Fruit fly (Drosophila melanogaster): ENCODE results near the gene CG14331.

CG14331 gene

dm6 chr3R:17401289-17401752 lies 39.2 kb downstream of the CG14331 start (continued):
- TF ChIP-seq Lpt (GFP tag; optimal IDR thresholded peaks at IDR 0.05) (no peak), Sox14 (GFP tag; optimal IDR thresholded peaks at IDR 0.05) (peak; percentile 54), net (GFP tag; optimal IDR thresholded peaks at IDR 0.05) (no peak), CG34406 (GFP tag; optimal IDR thresholded peaks at IDR 0.05) (no peak), Hr39 (GFP tag; optimal IDR thresholded peaks at IDR 0.05) (peak; percentile 51), CG3919 (GFP tag; optimal IDR thresholded peaks at IDR 0.05) (no peak), fd85E (GFP tag; optimal IDR thresholded peaks at IDR 0.05) (no peak), salr (GFP tag; optimal IDR thresholded peaks at IDR 0.05) (no peak), fd59A (GFP tag; optimal IDR thresholded peaks at IDR 0.05) (no peak), CG6792 (GFP tag; optimal IDR thresholded peaks at IDR 0.05) (no peak), Gug (GFP tag; IDR thresholded peaks at IDR 0.05) (no peak)

dm6 chr3R:17400675-17401118 lies 39.8 kb downstream of the CG14331 start:
- peak; percentile 96 for TF ChIP-seq Eip78C (GFP tag)
- peak; percentile 70 for TF ChIP-seq Lpt (GFP tag; optimal IDR thresholded peaks at IDR 0.05)
- no peak for TF ChIP-seq Eip93F (GFP tag; optimal IDR thresholded peaks at IDR 0.05)
- peak; percentile 58 for TF ChIP-seq CG6808 (GFP tag; optimal IDR thresholded peaks at IDR 0.05)
- TF ChIP-seq CG8319 (GFP tag; optimal IDR thresholded peaks at IDR 0.05), result no peak
- peak; percentile 77 for TF ChIP-seq CG11762 (GFP tag; optimal IDR thresholded peaks at IDR 0.05; ENCODE audit: insufficient read depth)
- peak; percentile 69 for TF ChIP-seq CG32006 (GFP tag; optimal IDR thresholded peaks at IDR 0.05)
- no peak for TF ChIP-seq CG9139 (GFP tag; optimal IDR thresholded peaks at IDR 0.05)
- TF ChIP-seq esn (GFP tag; optimal IDR thresholded peaks at IDR 0.05), result peak; percentile 72
- peak; percentile 64 for TF ChIP-seq spab (GFP tag; optimal IDR thresholded peaks at IDR 0.05)
- peak; percentile 64 for TF ChIP-seq CG6792 (GFP tag; optimal IDR thresholded peaks at IDR 0.05)
- TF ChIP-seq Sox102F (GFP tag; optimal IDR thresholded peaks at IDR 0.05), result peak; percentile 14
- peak; percentile 63 for TF ChIP-seq CG10631 (GFP tag; optimal IDR thresholded peaks at IDR 0.05)
- no peak for TF ChIP-seq fd59A (GFP tag; optimal IDR thresholded peaks at IDR 0.05)
- no peak for TF ChIP-seq vri (GFP tag; optimal IDR thresholded peaks at IDR 0.05)
- TF ChIP-seq OdsH (GFP tag; optimal IDR thresholded peaks at IDR 0.05), result peak; percentile 55
- TF ChIP-seq Smox (GFP tag; optimal IDR thresholded peaks at IDR 0.05), result peak; percentile 39
- peak; percentile 31 for TF ChIP-seq Blimp-1 (GFP tag; optimal IDR thresholded peaks at IDR 0.05)
- TF ChIP-seq Hr4 (GFP tag; optimal IDR thresholded peaks at IDR 0.05), result peak; percentile 65
- TF ChIP-seq CG10669 (GFP tag; optimal IDR thresholded peaks at IDR 0.05), result peak; percentile 78
- TF ChIP-seq Ets96B (tag; optimal IDR thresholded peaks at IDR 0.05), result peak; percentile 75
- peak; percentile 59 for TF ChIP-seq pdm3 (GFP tag; optimal IDR thresholded peaks at IDR 0.05)
- peak; percentile 69 for TF ChIP-seq dsx (GFP tag; optimal IDR thresholded peaks at IDR 0.05; ENCODE audit: poor library complexity, severe bottlenecking)
- TF ChIP-seq fkh (GFP tag; optimal IDR thresholded peaks at IDR 0.05), result no peak
- peak; percentile 56 for TF ChIP-seq CG7368 (GFP tag; optimal IDR thresholded peaks at IDR 0.05)
- TF ChIP-seq CG6854 (GFP tag; optimal IDR thresholded peaks at IDR 0.05), result peak; percentile 29
- peak; percentile 83 for TF ChIP-seq CG3919 (GFP tag; optimal IDR thresholded peaks at IDR 0.05)
- no peak; the same call in 1 of the 2 replicates for TF ChIP-seq CG11294 (GFP tag; IDR thresholded peaks at IDR 0.05)
- peak; percentile 52 for TF ChIP-seq net (GFP tag; optimal IDR thresholded peaks at IDR 0.05)
- TF ChIP-seq Gug (GFP tag; IDR thresholded peaks at IDR 0.05), result no peak
- TF ChIP-seq Hr38 (GFP tag; optimal IDR thresholded peaks at IDR 0.05), result no peak
- peak; percentile 20 for TF ChIP-seq CG1621 (tag; optimal IDR thresholded peaks at IDR 0.05)
- 0 out of 3 replicates have a peak, but pooled peaks have one; percentile 40 for TF ChIP-seq eg (GFP tag; IDR thresholded peaks at IDR 0.05)
- peak; percentile 75 for TF ChIP-seq CG6163 (GFP tag; IDR thresholded peaks at IDR 0.05)
- TF ChIP-seq CG11902 (GFP tag; optimal IDR thresholded peaks at IDR 0.05), result peak; percentile 73
- peak; percentile 29 for TF ChIP-seq CG8632 (GFP tag; optimal IDR thresholded peaks at IDR 0.05)
- TF ChIP-seq Met (GFP tag; optimal IDR thresholded peaks at IDR 0.05), result peak; percentile 57
- TF ChIP-seq CG6276 (GFP tag; optimal IDR thresholded peaks at IDR 0.05), result peak; percentile 67
- TF ChIP-seq CG3032 (tag; optimal IDR thresholded peaks at IDR 0.05), result peak; percentile 39
- TF ChIP-seq Sox15 (GFP tag; optimal IDR thresholded peaks at IDR 0.05), result peak; percentile 19
- peak; percentile 49 for TF ChIP-seq CG31627 (GFP tag; optimal IDR thresholded peaks at IDR 0.05)
- peak; percentile 63 for TF ChIP-seq lz (GFP tag; optimal IDR thresholded peaks at IDR 0.05)
- peak; percentile 20 for TF ChIP-seq fd85E (GFP tag; optimal IDR thresholded peaks at IDR 0.05)
- TF ChIP-seq Sox14 (GFP tag; optimal IDR thresholded peaks at IDR 0.05), result peak; percentile 39
- TF ChIP-seq acj6 (GFP tag; optimal IDR thresholded peaks at IDR 0.05), result peak; percentile 47
